Worm (Caenorhabditis elegans): Measurements from ENCODE around the gene F46F5.5.

The F46F5.5 gene

DNA sequence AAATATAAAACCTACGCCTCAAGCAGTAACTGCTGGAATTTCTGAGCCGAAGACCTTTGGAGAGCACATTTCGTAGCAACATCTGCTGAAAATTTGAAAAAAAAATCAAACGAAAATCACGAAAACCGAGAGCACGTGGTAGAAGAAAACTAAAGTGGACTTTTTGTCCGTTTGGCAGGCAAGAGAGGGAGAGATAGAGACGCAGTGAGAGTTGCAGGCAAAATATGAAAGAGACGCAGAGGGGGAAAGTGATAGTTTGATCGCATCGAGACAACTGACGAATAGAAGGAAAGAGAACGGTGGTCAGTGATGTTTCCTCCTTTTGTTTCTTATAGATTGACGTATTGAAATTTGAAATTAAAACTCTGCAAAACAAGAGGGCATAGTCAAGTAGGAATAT lies 35.7 kb upstream of the F46F5.5 start, which contains the start of the genes acdh-9 and F28A10.13 (continued):
- peak; percentile 80; the same call in 1 of the 2 replicates for TF ChIP-seq hmg-1.2 (GFP tag; IDR thresholded peaks at IDR 0.05)
- no peak for TF ChIP-seq F39B2.1 (GFP tag; IDR thresholded peaks at IDR 0.05)
- TF ChIP-seq hrde-1 (tag; optimal IDR thresholded peaks at IDR 0.05; ENCODE audit: borderline replicate concordance), result no peak
- TF ChIP-seq athp-1 (tag; optimal IDR thresholded peaks at IDR 0.05), result no peak
- TF ChIP-seq pha-4 (tag; optimal IDR thresholded peaks at IDR 0.05), result no peak
- no peak for TF ChIP-seq hsf-1 (GFP tag; IDR thresholded peaks at IDR 0.05)
- TF ChIP-seq egl-44 (GFP tag; IDR thresholded peaks at IDR 0.05), result no peak
- no peak for TF ChIP-seq lin-26 (GFP tag; IDR thresholded peaks at IDR 0.05)
- TF ChIP-seq zim-3 (tag; optimal IDR thresholded peaks at IDR 0.05), result no peak
- TF ChIP-seq nfya-2 (GFP tag; IDR thresholded peaks at IDR 0.05), result no peak
- no peak for TF ChIP-seq madf-6 (GFP tag; IDR thresholded peaks at IDR 0.05)
- no peak for TF ChIP-seq sptf-2 (GFP tag; optimal IDR thresholded peaks at IDR 0.05)
- no peak for TF ChIP-seq F57A8.1 (GFP tag; optimal IDR thresholded peaks at IDR 0.05)
- no peak for TF ChIP-seq hlh-12 (tag; optimal IDR thresholded peaks at IDR 0.05)
- TF ChIP-seq lin-40 (tag; optimal IDR thresholded peaks at IDR 0.05), result peak; percentile 31
- no peak for TF ChIP-seq Y79H2A.3 (GFP tag; conservative IDR thresholded peaks at IDR 0.05)
- no peak for TF ChIP-seq mel-28 (tag; optimal IDR thresholded peaks at IDR 0.05; ENCODE audit: borderline replicate concordance)
- TF ChIP-seq lag-1 (GFP tag; IDR thresholded peaks at IDR 0.05), result no peak
- TF ChIP-seq F57C9.4 (tag; optimal IDR thresholded peaks at IDR 0.05), result no peak
- TF ChIP-seq B0336.3 (GFP tag; IDR thresholded peaks at IDR 0.05), result peak; percentile 70
- no peak for TF ChIP-seq ZK185.1 (tag; optimal IDR thresholded peaks at IDR 0.05; ENCODE audit: poor library complexity, severe bottlenecking)
- TF ChIP-seq K12H6.12 (tag; optimal IDR thresholded peaks at IDR 0.05), result peak; percentile 23
- no peak for TF ChIP-seq ekl-4 (GFP tag; IDR thresholded peaks at IDR 0.05)
- TF ChIP-seq aptf-3 (GFP tag; IDR thresholded peaks at IDR 0.05), result no peak
- no peak for TF ChIP-seq dpl-1 (GFP tag; optimal IDR thresholded peaks at IDR 0.05)
- peak; percentile 31 for TF ChIP-seq lin-54 (GFP tag; optimal IDR thresholded peaks at IDR 0.05)
- no peak for TF ChIP-seq ztf-28 (GFP tag; IDR thresholded peaks at IDR 0.05)
- TF ChIP-seq B0019.2 (GFP tag; conservative IDR thresholded peaks at IDR 0.05), result no peak
- TF ChIP-seq tbx-9 (tag; optimal IDR thresholded peaks at IDR 0.05; ENCODE audit: borderline replicate concordance), result no peak
- no peak for TF ChIP-seq nhr-27 (tag; optimal IDR thresholded peaks at IDR 0.05)
- no peak for TF ChIP-seq snpc-3.4 (tag; optimal IDR thresholded peaks at IDR 0.05)
- no peak for TF ChIP-seq T07F8.4 (tag; optimal IDR thresholded peaks at IDR 0.05)
- no peak for TF ChIP-seq F37B4.10 (GFP tag; IDR thresholded peaks at IDR 0.05)
- TF ChIP-seq cebp-2 (GFP tag; IDR thresholded peaks at IDR 0.05), result no peak
- TF ChIP-seq ceh-91 (GFP tag; IDR thresholded peaks at IDR 0.05), result no peak
- no peak for TF ChIP-seq repo-1 (tag; optimal IDR thresholded peaks at IDR 0.05)
- no peak for TF ChIP-seq him-1 (tag; optimal IDR thresholded peaks at IDR 0.05)
- no peak for TF ChIP-seq unc-130 (GFP tag; optimal IDR thresholded peaks at IDR 0.05)
- 0 out of 2 replicates have a peak, but pooled peaks have one; percentile 52 for TF ChIP-seq nfyb-1 (GFP tag; IDR thresholded peaks at IDR 0.05)
- TF ChIP-seq dpff-1 (tag; optimal IDR thresholded peaks at IDR 0.05), result no peak
- no peak for TF ChIP-seq ccch-3 (GFP tag; optimal IDR thresholded peaks at IDR 0.05)
- TF ChIP-seq Y56A3A.18 (GFP tag; IDR thresholded peaks at IDR 0.05), result no peak
- peak; percentile 65 for TF ChIP-seq F22D6.2 (tag; optimal IDR thresholded peaks at IDR 0.05)
- TF ChIP-seq nhr-80 (tag; optimal IDR thresholded peaks at IDR 0.05), result peak; percentile 74
- TF ChIP-seq hlh-26 (GFP tag; conservative IDR thresholded peaks at IDR 0.05), result no peak
- no peak for TF ChIP-seq Y53G8AR.9 (GFP tag; conservative IDR thresholded peaks at IDR 0.05)
- TF ChIP-seq atf-7 (tag; optimal IDR thresholded peaks at IDR 0.05), result no peak
- TF ChIP-seq B0035.1 (tag; optimal IDR thresholded peaks at IDR 0.05), result no peak
- TF ChIP-seq lsy-27 (tag; optimal IDR thresholded peaks at IDR 0.05; ENCODE audit: borderline replicate concordance, insufficient read depth), result no peak
- no peak for TF ChIP-seq F33H1.4 (GFP tag; IDR thresholded peaks at IDR 0.05)

Measured in whole organism, young adult.